Worm (Caenorhabditis elegans): Measurements from ENCODE around the gene lec-2.
"Not testable (repeated sequence)": the region's sequence is repeated elsewhere in the genome, so short reads cannot be mapped to it uniquely, and the experiment has no call there.

The lec-2 gene

DNA sequence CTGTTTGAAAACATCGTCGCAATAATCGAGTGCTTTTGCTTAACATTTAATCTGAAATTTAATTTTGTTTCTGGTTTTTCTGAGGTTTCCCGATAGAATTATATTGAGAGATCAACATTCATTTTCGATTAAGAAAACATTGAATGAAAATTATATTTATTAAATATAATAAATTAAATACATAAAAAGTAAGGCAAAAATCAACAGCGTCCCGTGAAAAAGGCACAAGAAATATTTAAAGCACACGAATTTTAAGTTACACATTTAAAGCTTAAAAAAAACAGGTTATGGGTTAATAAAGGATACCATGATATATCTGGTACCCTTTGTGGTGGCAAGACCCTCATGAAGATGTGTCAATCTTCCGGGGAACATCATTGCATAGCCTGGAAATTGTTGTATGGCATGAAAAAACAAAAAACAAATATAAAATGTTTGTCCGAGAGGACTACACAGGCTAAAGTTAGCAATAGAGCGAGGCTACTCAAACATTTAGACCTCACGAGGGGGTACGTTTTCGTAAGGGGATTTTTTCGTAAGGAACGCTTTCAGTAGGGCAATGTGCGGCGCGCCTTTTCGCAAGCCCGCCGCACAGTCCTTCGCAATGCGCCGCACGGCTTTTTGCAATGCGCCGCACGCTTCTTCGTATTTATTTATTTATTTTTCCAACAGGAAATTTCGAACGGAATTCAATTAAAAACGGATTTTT, 17.3 kb upstream of the lec-2 start, which contains the start of gene mtcu-2 (continued):
- TF ChIP-seq tag-97 (GFP tag; IDR thresholded peaks at IDR 0.05) (peak; percentile 94), mxl-2 (GFP tag; conservative IDR thresholded peaks at IDR 0.05) (peak; percentile 82; the same call in 1 of the 2 replicates), saeg-2 (GFP tag; IDR thresholded peaks at IDR 0.05) (peak; percentile 97), ZK337.2 (GFP tag; IDR thresholded peaks at IDR 0.05) (peak; percentile 97), F26F4.8 (GFP tag; conservative IDR thresholded peaks at IDR 0.05) (0 out of 2 replicates have a peak, but pooled peaks have one; percentile 31), nhr-42 (GFP tag; IDR thresholded peaks at IDR 0.05) (peak; percentile 98), snpc-1.2 (GFP tag; IDR thresholded peaks at IDR 0.05) (peak; percentile 95), zip-11 (GFP tag; IDR thresholded peaks at IDR 0.05) (peak; percentile 78; the same call in 1 of the 2 replicates), Y75B8A.6 (GFP tag; IDR thresholded peaks at IDR 0.05) (peak; percentile 93), ceh-20 (GFP tag; IDR thresholded peaks at IDR 0.05) (peak; percentile 99), nhr-11 (tag; optimal IDR thresholded peaks at IDR 0.05) (peak; percentile 80), pha-4 (GFP tag; IDR thresholded peaks at IDR 0.05) (peak; percentile 98), mdt-29 (GFP tag; IDR thresholded peaks at IDR 0.05) (peak; percentile 96), D1046.2 (GFP tag; IDR thresholded peaks at IDR 0.05) (peak; percentile 98), daf-16 (tag; optimal IDR thresholded peaks at IDR 0.05) (peak; percentile 40), egl-43 (GFP tag; IDR thresholded peaks at IDR 0.05) (peak; percentile 99), F44E2.7 (GFP tag; IDR thresholded peaks at IDR 0.05) (peak; percentile 81), mes-2 (tag; optimal IDR thresholded peaks at IDR 0.05; ENCODE audit: poor library complexity, severe bottlenecking) (peak; percentile 94), hmg-1.1 (GFP tag; IDR thresholded peaks at IDR 0.05) (peak; percentile 99), lin-38 (GFP tag; IDR thresholded peaks at IDR 0.05) (peak; percentile 100), nhr-48 (tag; optimal IDR thresholded peaks at IDR 0.05) (peak; percentile 57), T20F7.1 (GFP tag; optimal IDR thresholded peaks at IDR 0.05) (peak; percentile 84), lin-13 (GFP tag; optimal IDR thresholded peaks at IDR 0.05) (peak; percentile 81), Y48G9A.11 (GFP tag; IDR thresholded peaks at IDR 0.05) (peak; percentile 96), hlh-11 (tag; optimal IDR thresholded peaks at IDR 0.05) (peak; percentile 71), unc-130 (GFP tag; optimal IDR thresholded peaks at IDR 0.05) (peak; percentile 83), php-3 (GFP tag; IDR thresholded peaks at IDR 0.05) (peak; percentile 94), nhr-41 (GFP tag; IDR thresholded peaks at IDR 0.05) (peak; percentile 94), zfp-3 (GFP tag; conservative IDR thresholded peaks at IDR 0.05) (peak; percentile 95), nhr-28 (tag; optimal IDR thresholded peaks at IDR 0.05) (peak; percentile 27), rbr-2 (tag; optimal IDR thresholded peaks at IDR 0.05) (peak; percentile 81), daf-8 (GFP tag; IDR thresholded peaks at IDR 0.05) (peak; percentile 92; the same call in 1 of the 2 replicates), hif-1 (tag; optimal IDR thresholded peaks at IDR 0.05) (peak in 1 of 2 experiments; percentile 79), dve-1 (tag; optimal IDR thresholded peaks at IDR 0.05; ENCODE audit: insufficient read depth) (peak; percentile 58), Y105C5A.15 (GFP tag; IDR thresholded peaks at IDR 0.05) (peak; percentile 66; the same call in 1 of the 2 replicates), duxl-1 (tag; optimal IDR thresholded peaks at IDR 0.05; ENCODE audit: poor library complexity) (peak; percentile 40), mep-1 (tag; optimal IDR thresholded peaks at IDR 0.05) (peak; percentile 87), vab-7 (GFP tag; IDR thresholded peaks at IDR 0.05) (peak; percentile 100), mdl-1 (tag; optimal IDR thresholded peaks at IDR 0.05) (peak in 1 of 2 experiments; percentile 48), hlh-30 (tag; optimal IDR thresholded peaks at IDR 0.05; ENCODE audit: insufficient read depth) (peak; percentile 68), dmd-6 (GFP tag; IDR thresholded peaks at IDR 0.05) (peak; percentile 98), nhr-77 (tag; optimal IDR thresholded peaks at IDR 0.05) (peak; percentile 45)
- TF ChIP-seq pha-4 (tag; optimal IDR thresholded peaks at IDR 0.05); daf-16 (GFP tag; optimal IDR thresholded peaks at IDR 0.05): not testable (repeated sequence)
